Worm (Caenorhabditis elegans) whole organism, L4 larva: Measurements from ENCODE around the gene fbxc-39.

Source experiments
- lin-39 ChIP-seq: fragments of 150-350 bp; optimal IDR thresholded peaks from 2 replicates; lab custom pipeline; 2014; ENCODE audit warnings: missing biosample characterization, missing genetic modification reagents, missing genetic modification characterization
- pqm-1 ChIP-seq: sonication (generic microtip); optimal IDR thresholded peaks from 2 replicates; lab custom pipeline; 2017; ENCODE audit warnings: missing biosample characterization, missing genetic modification characterization
- unc-130 ChIP-seq: sonication (generic microtip); optimal IDR thresholded peaks from 2 replicates; lab custom pipeline; 2016; ENCODE audit warnings: missing genetic modification reagents, missing genetic modification characterization, missing compliant biosample characterization
- unc-62 ChIP-seq, 3 experiments: fragments of 150-350 bp in 1 of 3; sonication (generic microtip); optimal IDR thresholded peaks in 2 of 3; peaks in 1 of 3; 1 replicate in 1 of 3; 2 replicates in 2 of 3; lab custom pipeline; 2014 to 2017; ENCODE audit warnings: missing biosample characterization in 3 of 3, missing genetic modification characterization in 3 of 3, missing genetic modification reagents in 3 of 3, missing genotype in 1 of 3
- zag-1 ChIP-seq: fragments of 150-350 bp; optimal IDR thresholded peaks from 2 replicates; lab custom pipeline; 2014; ENCODE audit warnings: missing biosample characterization, missing genetic modification characterization

ce11 chrII:972850-973249 is 15.7 kb upstream of the fbxc-39 start, which contains the start of gene C32B5.15:
- TF ChIP-seq unc-130 (GFP tag; lab: Kevin White, UChicago) (no peak), lin-39 (tag; lab: Kevin White, UChicago) (no peak), pqm-1 (tag; lab: Kevin White, UChicago) (no peak), unc-62 (GFP tag; optimal IDR thresholded peaks at IDR 0.05 in 1 of 2; lab: Kevin White, UChicago) (no peak), unc-62 (tag; optimal IDR thresholded peaks at IDR 0.05; lab: Kevin White, UChicago) (no peak), zag-1 (no peak)
